Worm (Caenorhabditis elegans) whole organism, L1 larva: Measurements from ENCODE around the gene trxr-1.

Source experiments
- alr-1 ChIP-seq: fragments of 200-800 bp; sonication (Bioruptor generic); optimal IDR thresholded peaks from 2 replicates; lab custom pipeline; 2018; ENCODE audit warnings: borderline replicate concordance, mild to moderate bottlenecking, missing genetic modification characterization, missing compliant biosample characterization
- fkh-10 ChIP-seq: sonication (generic microtip); optimal IDR thresholded peaks from 2 replicates; lab custom pipeline; 2017; ENCODE audit warnings: missing biosample characterization, missing genetic modification reagents, missing genetic modification characterization
- fos-1 ChIP-seq: fragments of 150-350 bp; optimal IDR thresholded peaks from 2 replicates; lab custom pipeline; 2014; ENCODE audit warnings: missing biosample characterization, missing genetic modification characterization
- jun-1 ChIP-seq: fragments of 150-350 bp; optimal IDR thresholded peaks from 2 replicates; lab custom pipeline; 2014; ENCODE audit warnings: missing biosample characterization, missing genetic modification reagents, missing genetic modification characterization
- tbx-2 ChIP-seq: sonication (generic microtip); optimal IDR thresholded peaks from 2 replicates; lab custom pipeline; 2016; ENCODE audit warnings: missing genetic modification characterization, missing compliant biosample characterization

- TF ChIP-seq tbx-2 (tag; lab: Kevin White, UChicago): no peak
- no peak for TF ChIP-seq fos-1 (tag; lab: Kevin White, UChicago)
- no peak for TF ChIP-seq fkh-10 (GFP tag; lab: Kevin White, UChicago)
- no peak for TF ChIP-seq alr-1
- no peak for TF ChIP-seq jun-1 (tag; lab: Kevin White, UChicago)
Observed at ce11 chrIV:7010195-7010594, 1.6 kb upstream of the trxr-1 start.
